Worm (Caenorhabditis elegans): ENCODE data around the gene sel-5.

The sel-5 gene

ce11 chrIII:4587177-4587576, 8.9 kb upstream of the sel-5 start, which contains the start of the genes F35G12.7 and smc-4 (continued):
- no peak for TF ChIP-seq Y5F2A.4 (GFP tag; optimal IDR thresholded peaks at IDR 0.05)
- TF ChIP-seq spr-1 (tag; optimal IDR thresholded peaks at IDR 0.05): no peak
- TF ChIP-seq rbr-2 (tag; optimal IDR thresholded peaks at IDR 0.05): peak; percentile 26
- no peak for TF ChIP-seq zfp-2 (tag; optimal IDR thresholded peaks at IDR 0.05)
- no peak for TF ChIP-seq nhr-102 (tag; optimal IDR thresholded peaks at IDR 0.05)
- TF ChIP-seq nhr-111 (GFP tag; optimal IDR thresholded peaks at IDR 0.05): no peak
- TF ChIP-seq daf-8 (GFP tag; IDR thresholded peaks at IDR 0.05): no peak
- no peak for TF ChIP-seq duxl-1 (tag; optimal IDR thresholded peaks at IDR 0.05; ENCODE audit: poor library complexity)
- no peak for TF ChIP-seq T26A8.4 (GFP tag; IDR thresholded peaks at IDR 0.05)
- no peak for TF ChIP-seq mep-1 (tag; optimal IDR thresholded peaks at IDR 0.05)
- no peak for TF ChIP-seq T20F7.1 (GFP tag; optimal IDR thresholded peaks at IDR 0.05)
- TF ChIP-seq pha-4 (GFP tag; IDR thresholded peaks at IDR 0.05): no peak
- no peak for TF ChIP-seq pha-4 (tag; optimal IDR thresholded peaks at IDR 0.05)
- TF ChIP-seq unc-130 (GFP tag; optimal IDR thresholded peaks at IDR 0.05): peak; percentile 56
- TF ChIP-seq nhr-28 (tag; optimal IDR thresholded peaks at IDR 0.05): no peak
- no peak for TF ChIP-seq F37D6.2 (tag; optimal IDR thresholded peaks at IDR 0.05)
- TF ChIP-seq dmd-6 (GFP tag; IDR thresholded peaks at IDR 0.05): peak; percentile 47; the same call in 1 of the 2 replicates

- TF ChIP-seq lin-13 (GFP tag; optimal IDR thresholded peaks at IDR 0.05) (no peak), nhr-48 (tag; optimal IDR thresholded peaks at IDR 0.05) (no peak), zfp-3 (GFP tag; conservative IDR thresholded peaks at IDR 0.05) (no peak), php-3 (GFP tag; IDR thresholded peaks at IDR 0.05) (no peak), F26F4.8 (GFP tag; conservative IDR thresholded peaks at IDR 0.05) (no peak), lin-1 (GFP tag; IDR thresholded peaks at IDR 0.05) (no peak), hlh-11 (tag; optimal IDR thresholded peaks at IDR 0.05) (no peak), ama-1 (optimal IDR thresholded peaks at IDR 0.05) (no peak), mdl-1 (tag; optimal IDR thresholded peaks at IDR 0.05) (no peak), fkh-10 (GFP tag; optimal IDR thresholded peaks at IDR 0.05) (no peak)
Measured at ce11 chrIII:4584068-4584566, 5.9 kb upstream of the sel-5 start, which contains the start of gene F35G12.5. TSS of gene F35G12.5 (plus strand) at chrIII:4584118.

ce11 chrIII:4581495-4581894, 3.3 kb upstream of the sel-5 start, which contains the start of gene F35G12.12:
TSS of gene F35G12.12 (plus strand) at chrIII:4581795.
- TF ChIP-seq dve-1 (tag; optimal IDR thresholded peaks at IDR 0.05; ENCODE audit: insufficient read depth) (no peak), skn-1 (tag; optimal IDR thresholded peaks at IDR 0.05) (no peak), dmd-9 (GFP tag; IDR thresholded peaks at IDR 0.05) (no peak), ZK337.2 (GFP tag; IDR thresholded peaks at IDR 0.05) (no peak), tra-1 (GFP tag; IDR thresholded peaks at IDR 0.05) (no peak), lin-39 (tag; optimal IDR thresholded peaks at IDR 0.05) (no peak), lin-1 (GFP tag; IDR thresholded peaks at IDR 0.05) (no peak), set-16 (GFP tag; IDR thresholded peaks at IDR 0.05) (no peak), ceh-32 (tag; optimal IDR thresholded peaks at IDR 0.05; ENCODE audit: poor library complexity) (no peak), arid-1 (GFP tag; conservative IDR thresholded peaks at IDR 0.05) (no peak), aha-1 (tag) (no peak), F10B5.3 (tag; optimal IDR thresholded peaks at IDR 0.05) (no peak)

ce11 chrIII:4568455-4568854, 9.8 kb downstream of the sel-5 start, which contains the start of gene idhg-1:
TSS of gene idhg-1 (plus strand) at chrIII:4568797.
- no peak for TF ChIP-seq ceh-32 (tag; optimal IDR thresholded peaks at IDR 0.05; ENCODE audit: poor library complexity)
- no peak for TF ChIP-seq R02D3.7 (tag; optimal IDR thresholded peaks at IDR 0.05)
- no peak for TF ChIP-seq jun-1 (tag; optimal IDR thresholded peaks at IDR 0.05)
- TF ChIP-seq F10B5.3 (tag; optimal IDR thresholded peaks at IDR 0.05): no peak
- TF ChIP-seq saeg-2 (GFP tag; IDR thresholded peaks at IDR 0.05): peak; percentile 55; the same call in 1 of the 2 replicates
- TF ChIP-seq ceh-82 (tag; optimal IDR thresholded peaks at IDR 0.05): no peak
- TF ChIP-seq tra-1 (GFP tag; IDR thresholded peaks at IDR 0.05): no peak
- TF ChIP-seq vab-7 (GFP tag; IDR thresholded peaks at IDR 0.05): no peak
- TF ChIP-seq snpc-1.2 (GFP tag; IDR thresholded peaks at IDR 0.05): peak; percentile 51; the same call in 1 of the 2 replicates
- no peak for TF ChIP-seq nhr-237 (tag; optimal IDR thresholded peaks at IDR 0.05)
- TF ChIP-seq nhr-76 (tag; optimal IDR thresholded peaks at IDR 0.05): peak; percentile 5
- TF ChIP-seq mxl-3 (GFP tag; optimal IDR thresholded peaks at IDR 0.05): peak; percentile 20
- TF ChIP-seq hlh-30 (tag; optimal IDR thresholded peaks at IDR 0.05; ENCODE audit: insufficient read depth): peak; percentile 58
- TF ChIP-seq skn-1 (tag; optimal IDR thresholded peaks at IDR 0.05): no peak
- TF ChIP-seq egl-27 (tag; optimal IDR thresholded peaks at IDR 0.05): no peak
